Worm (Caenorhabditis elegans) whole organism, dauer: ENCODE data around the gene col-152.

Experiments used
- unc-62 ChIP-seq: sonication (generic microtip); optimal IDR thresholded peaks from 2 replicates; lab custom pipeline; 2017; ENCODE audit warnings: missing biosample characterization, missing genetic modification reagents, missing genetic modification characterization

The col-152 gene

ce11 chrV:10557676-10558075, 3.0 kb upstream of the col-152 start, which contains the start of gene best-14:
Gene best-14 (plus strand): TSS chrV:10557976.
- TF ChIP-seq unc-62 (GFP tag; lab: Kevin White, UChicago): no peak

- no peak for TF ChIP-seq unc-62 (GFP tag; lab: Kevin White, UChicago)
These were observed 911 bp downstream of the col-152 start for ce11 chrV:10561632-10562031.

ce11 chrV:10562817-10563216, 2.1 kb downstream of the col-152 start:
- no peak for TF ChIP-seq unc-62 (GFP tag; lab: Kevin White, UChicago)

- no peak for TF ChIP-seq unc-62 (GFP tag; lab: Kevin White, UChicago)
These were observed 3.4 kb downstream of the col-152 start for ce11 chrV:10564140-10564539.

ce11 chrV:10564830-10565365, 4.2 kb downstream of the col-152 start, which contains the start of gene cat-4:
Gene cat-4 (plus strand): TSS chrV:10564880.
- TF ChIP-seq unc-62 (GFP tag; lab: Kevin White, UChicago): no peak

- TF ChIP-seq unc-62 (GFP tag; lab: Kevin White, UChicago): no peak
These were observed 7.8 kb downstream of the col-152 start for ce11 chrV:10568496-10568895.

- no peak for TF ChIP-seq unc-62 (GFP tag; lab: Kevin White, UChicago)
These were observed 10.8 kb downstream of the col-152 start for ce11 chrV:10571523-10571922.

- TF ChIP-seq unc-62 (GFP tag; lab: Kevin White, UChicago): no peak
These were observed 11.9 kb downstream of the col-152 start, which contains the start of gene del-6 for ce11 chrV:10572614-10573013. Gene del-6 (plus strand): TSS chrV:10572914.

- TF ChIP-seq unc-62 (GFP tag; lab: Kevin White, UChicago): no peak
These were observed 13.5 kb downstream of the col-152 start for ce11 chrV:10574197-10574596.

- no peak for TF ChIP-seq unc-62 (GFP tag; lab: Kevin White, UChicago)
These were observed 15.6 kb downstream of the col-152 start, which contains the start of gene vps-54 for ce11 chrV:10576319-10576718. Gene vps-54 (minus strand): TSS chrV:10576419.

- TF ChIP-seq unc-62 (GFP tag; lab: Kevin White, UChicago): no peak
These were observed 17.5 kb downstream of the col-152 start, which contains the start of gene mics-1 for ce11 chrV:10578226-10578625. Gene mics-1 (minus strand): TSS chrV:10578326.

- no peak for TF ChIP-seq unc-62 (GFP tag; lab: Kevin White, UChicago)
These were observed 18.2 kb downstream of the col-152 start, which contains the start of the genes erh-1 and lpd-9 for ce11 chrV:10578938-10579337. Gene erh-1 (minus strand): TSS chrV:10579141. Gene lpd-9 (plus strand): TSS chrV:10579305.

ce11 chrV:10580638-10581037, 19.9 kb downstream of the col-152 start:
- no peak for TF ChIP-seq unc-62 (GFP tag; lab: Kevin White, UChicago)

ce11 chrV:10581837-10582300, 21.1 kb downstream of the col-152 start, which contains the start of gene T21C9.6:
Gene T21C9.6 (plus strand): TSS chrV:10581887.
- TF ChIP-seq unc-62 (GFP tag; lab: Kevin White, UChicago): no peak

- no peak for TF ChIP-seq unc-62 (GFP tag; lab: Kevin White, UChicago)
These were observed 28.0 kb downstream of the col-152 start, which contains the start of gene srg-32 for ce11 chrV:10588694-10589093. Gene srg-32 (minus strand): TSS chrV:10588794.

ce11 chrV:10589774-10590528, 29.2 kb downstream of the col-152 start, which contains the start of gene ttr-23:
Gene ttr-23 (minus strand): TSS chrV:10589860.
- no peak for TF ChIP-seq unc-62 (GFP tag; lab: Kevin White, UChicago)
